Worm (Caenorhabditis elegans): ENCODE results near the gene nhr-166.

DNA sequence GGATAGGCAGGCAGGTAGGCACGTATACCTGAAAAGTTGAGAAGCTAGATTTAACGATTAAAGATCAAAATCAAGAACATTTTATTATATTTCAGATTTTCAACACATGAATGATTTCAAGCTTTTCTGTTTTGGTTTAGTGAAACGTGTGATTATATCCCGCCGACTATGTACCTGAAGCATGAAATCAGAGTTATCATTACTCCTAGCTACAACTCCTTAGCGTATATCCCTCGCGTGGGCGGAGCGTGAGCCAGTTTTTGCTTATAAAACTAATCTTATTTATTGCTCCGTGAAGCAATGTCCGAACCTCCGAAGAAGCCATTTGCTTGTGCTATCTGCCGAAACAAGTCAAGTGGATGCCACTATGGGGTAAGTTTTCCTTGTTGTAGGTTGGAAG lies at the start of gene nhr-166:
- TF ChIP-seq ctbp-1 (GFP tag; IDR thresholded peaks at IDR 0.05), result no peak
- no peak for TF ChIP-seq lin-13 (GFP tag; optimal IDR thresholded peaks at IDR 0.05)
- no peak for TF ChIP-seq egl-27 (tag; optimal IDR thresholded peaks at IDR 0.05)
- no peak for TF ChIP-seq nhr-10 (tag; optimal IDR thresholded peaks at IDR 0.05)
- TF ChIP-seq attf-4 (tag; optimal IDR thresholded peaks at IDR 0.05), result no peak
- no peak for TF ChIP-seq nhr-237 (tag; optimal IDR thresholded peaks at IDR 0.05)
- no peak for TF ChIP-seq nhr-76 (tag; optimal IDR thresholded peaks at IDR 0.05)
- TF ChIP-seq hlh-30 (tag; optimal IDR thresholded peaks at IDR 0.05; ENCODE audit: insufficient read depth), result no peak
- TF ChIP-seq nhr-11 (tag; optimal IDR thresholded peaks at IDR 0.05), result no peak
- no peak for TF ChIP-seq ZK546.5 (tag; optimal IDR thresholded peaks at IDR 0.05)
- no peak for TF ChIP-seq mdl-1 (tag; optimal IDR thresholded peaks at IDR 0.05)
- no peak for TF ChIP-seq dpl-1 (GFP tag; optimal IDR thresholded peaks at IDR 0.05)
- TF ChIP-seq gei-8 (GFP tag; optimal IDR thresholded peaks at IDR 0.05), result no peak
